Fruit fly (Drosophila melanogaster): ENCODE measurements around the gene CG10947.

Gene CG10947

dm6 chr2L:20414750-20415211 is at the start of gene CG10947:
TSS of gene CG10947 (minus strand) at chr2L:20414800.
- TF ChIP-seq dsx (GFP tag; optimal IDR thresholded peaks at IDR 0.05; ENCODE audit: poor library complexity, severe bottlenecking) (no peak), CG6792 (GFP tag; optimal IDR thresholded peaks at IDR 0.05) (peak; percentile 37), spab (GFP tag; optimal IDR thresholded peaks at IDR 0.05) (no peak), Lpt (GFP tag; optimal IDR thresholded peaks at IDR 0.05) (no peak), svp (GFP tag) (no peak), CG9139 (GFP tag; optimal IDR thresholded peaks at IDR 0.05) (no peak), esn (GFP tag; optimal IDR thresholded peaks at IDR 0.05) (peak; percentile 62), CG7368 (GFP tag; optimal IDR thresholded peaks at IDR 0.05) (no peak), Ets21C (GFP tag; optimal IDR thresholded peaks at IDR 0.05) (peak; percentile 41), CG3919 (GFP tag; optimal IDR thresholded peaks at IDR 0.05) (peak; percentile 75), CG10669 (GFP tag; optimal IDR thresholded peaks at IDR 0.05) (no peak), ss (GFP tag; optimal IDR thresholded peaks at IDR 0.05) (no peak), fkh (GFP tag; optimal IDR thresholded peaks at IDR 0.05) (peak; percentile 48), topi (GFP tag; optimal IDR thresholded peaks at IDR 0.05) (peak; percentile 62), dac (GFP tag; optimal IDR thresholded peaks at IDR 0.05) (peak; percentile 23), CG8632 (GFP tag; optimal IDR thresholded peaks at IDR 0.05) (no peak), CG10631 (GFP tag; optimal IDR thresholded peaks at IDR 0.05) (peak; percentile 3), CG11762 (GFP tag; optimal IDR thresholded peaks at IDR 0.05; ENCODE audit: insufficient read depth) (no peak), CG3032 (tag; optimal IDR thresholded peaks at IDR 0.05) (peak; percentile 5), cyc (GFP tag; optimal IDR thresholded peaks at IDR 0.05) (peak; percentile 61), Eip75B (GFP tag; optimal IDR thresholded peaks at IDR 0.05) (peak; percentile 33), CG11902 (GFP tag; optimal IDR thresholded peaks at IDR 0.05) (no peak), CG6854 (GFP tag; optimal IDR thresholded peaks at IDR 0.05) (no peak), salr (GFP tag; optimal IDR thresholded peaks at IDR 0.05) (peak in 1 of 2 experiments; percentile 20), fd59A (GFP tag; optimal IDR thresholded peaks at IDR 0.05) (no peak), Eip78C (GFP tag) (peak; percentile 80), Sox15 (GFP tag; optimal IDR thresholded peaks at IDR 0.05) (peak; percentile 12), OdsH (GFP tag; optimal IDR thresholded peaks at IDR 0.05) (peak; percentile 46), Smox (GFP tag; optimal IDR thresholded peaks at IDR 0.05) (no peak), Blimp-1 (GFP tag; optimal IDR thresholded peaks at IDR 0.05) (no peak), CG1621 (tag; optimal IDR thresholded peaks at IDR 0.05) (no peak), CG11294 (GFP tag; IDR thresholded peaks at IDR 0.05) (no peak), CG6808 (GFP tag; optimal IDR thresholded peaks at IDR 0.05) (no peak), pdm3 (GFP tag; optimal IDR thresholded peaks at IDR 0.05) (peak; percentile 58), net (GFP tag; optimal IDR thresholded peaks at IDR 0.05) (no peak), lz (GFP tag; optimal IDR thresholded peaks at IDR 0.05) (peak; percentile 65), CG8319 (GFP tag; optimal IDR thresholded peaks at IDR 0.05) (peak; percentile 2), CG15336 (GFP tag; IDR thresholded peaks at IDR 0.05) (no peak), eg (GFP tag; IDR thresholded peaks at IDR 0.05) (no peak), Gug (GFP tag; IDR thresholded peaks at IDR 0.05) (no peak), CG8119 (GFP tag; IDR thresholded peaks at IDR 0.05) (no peak), Hr4 (GFP tag; optimal IDR thresholded peaks at IDR 0.05) (peak; percentile 41), Hr39 (GFP tag; optimal IDR thresholded peaks at IDR 0.05) (peak; percentile 54), CG16779 (tag; optimal IDR thresholded peaks at IDR 0.05) (no peak), acj6 (GFP tag; optimal IDR thresholded peaks at IDR 0.05) (peak; percentile 36), CG6163 (GFP tag; IDR thresholded peaks at IDR 0.05) (peak; percentile 51; the same call in 1 of the 3 replicates), Met (GFP tag; optimal IDR thresholded peaks at IDR 0.05) (peak; percentile 47), Sox14 (GFP tag; optimal IDR thresholded peaks at IDR 0.05) (peak; percentile 48), fd85E (GFP tag; optimal IDR thresholded peaks at IDR 0.05) (no peak), CG6276 (GFP tag; optimal IDR thresholded peaks at IDR 0.05) (no peak), CG34406 (GFP tag; optimal IDR thresholded peaks at IDR 0.05) (no peak), Sox102F (GFP tag; optimal IDR thresholded peaks at IDR 0.05) (peak; percentile 23)
